Worm (Caenorhabditis elegans): ENCODE data around the gene R160.2.

DNA sequence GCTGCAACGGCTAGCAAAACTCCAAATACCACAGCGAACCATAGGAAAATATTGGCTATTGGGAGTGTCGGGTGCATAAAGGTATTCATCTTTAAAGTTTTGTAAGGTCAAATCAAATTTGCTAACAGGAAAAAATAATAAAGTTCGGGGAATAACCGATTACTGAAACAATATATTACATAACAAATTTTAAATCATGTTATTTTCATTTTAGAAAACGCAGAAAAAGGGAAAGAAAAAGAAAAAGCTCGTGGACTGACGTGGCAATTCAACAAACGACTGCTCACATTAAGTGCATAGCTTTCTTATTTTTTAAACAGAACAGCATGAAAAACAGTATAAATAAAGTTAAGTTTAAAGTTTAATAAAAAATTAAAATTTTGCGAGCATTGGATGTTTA lies 3.6 kb downstream of the R160.2 start, which contains the start of gene R160.6:
- no peak for TF ChIP-seq ceh-100 (GFP tag; IDR thresholded peaks at IDR 0.05)
- TF ChIP-seq aptf-2 (GFP tag; conservative IDR thresholded peaks at IDR 0.05), result no peak
- TF ChIP-seq pha-4 (tag; optimal IDR thresholded peaks at IDR 0.05), result no peak
- no peak for TF ChIP-seq somi-1 (GFP tag; optimal IDR thresholded peaks at IDR 0.05)
- TF ChIP-seq lsl-1 (GFP tag; optimal IDR thresholded peaks at IDR 0.05), result no peak

Measured in whole organism, young adult.